Worm (Caenorhabditis elegans) whole organism, mixed stage, embryonic: ENCODE measurements around the gene vha-7.

Experiments
- lin-13 ChIP-seq: fragments of 150-350 bp; optimal IDR thresholded peaks from 2 replicates; lab custom pipeline; 2014; ENCODE audit warnings: missing biosample characterization, missing genetic modification characterization
- nhr-12 ChIP-seq: fragments of 150-350 bp; optimal IDR thresholded peaks from 2 replicates; lab custom pipeline; 2014; ENCODE audit warnings: missing biosample characterization, missing genetic modification characterization
- nhr-237 ChIP-seq: fragments of 150-350 bp; optimal IDR thresholded peaks from 2 replicates; lab custom pipeline; 2014; ENCODE audit warnings: missing biosample characterization, missing genetic modification characterization
- nhr-28 ChIP-seq: fragments of 150-350 bp; optimal IDR thresholded peaks from 2 replicates; lab custom pipeline; 2014; ENCODE audit warnings: missing biosample characterization, missing genetic modification characterization
- pha-4 ChIP-seq: fragments of 150-350 bp; optimal IDR thresholded peaks from 2 replicates; lab custom pipeline; 2018; ENCODE audit warnings: missing biosample characterization, missing genetic modification reagents, missing genetic modification characterization
- snpc-4 ChIP-seq: fragments of 150-350 bp; optimal IDR thresholded peaks from 2 replicates; lab custom pipeline; 2014; ENCODE audit warnings: missing biosample characterization, missing genetic modification characterization
- sptf-1 ChIP-seq: sonication (generic microtip); optimal IDR thresholded peaks from 2 replicates; lab custom pipeline; 2017; ENCODE audit warnings: mild to moderate bottlenecking, missing genetic modification characterization, moderate library complexity, missing compliant biosample characterization
- ztf-11 ChIP-seq: fragments of 150-350 bp; optimal IDR thresholded peaks from 2 replicates; lab custom pipeline; 2014; ENCODE audit warnings: missing biosample characterization, missing genetic modification characterization

DNA sequence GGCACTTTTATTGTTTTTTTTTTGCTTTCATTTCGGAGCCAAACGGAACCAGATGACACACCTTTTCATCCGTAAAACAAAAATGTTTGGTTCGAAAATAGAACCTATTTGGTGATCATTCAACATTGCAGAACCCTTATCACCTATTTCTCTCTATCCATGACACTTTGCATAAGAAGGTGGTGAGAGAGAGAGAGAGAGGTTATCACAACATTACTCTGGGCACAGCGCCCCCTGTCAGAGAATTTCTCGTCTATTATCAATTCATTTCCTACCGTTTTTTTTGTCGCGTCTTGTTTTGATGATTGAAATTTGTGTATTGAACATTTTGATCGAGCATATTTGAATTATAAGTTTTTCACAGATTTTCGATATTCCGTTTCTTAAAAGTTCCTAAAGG lies 59.9 kb downstream of the vha-7 start:
- TF ChIP-seq ztf-11 (tag; lab: Kevin White, UChicago), result no peak
- TF ChIP-seq nhr-12 (tag; lab: Kevin White, UChicago), result no peak
- TF ChIP-seq nhr-237, result no peak
- TF ChIP-seq sptf-1 (tag; lab: Kevin White, UChicago), result no peak
- TF ChIP-seq nhr-28, result no peak
- TF ChIP-seq pha-4 (tag; lab: Kevin White, UChicago), result no peak
- no peak for TF ChIP-seq snpc-4
- TF ChIP-seq lin-13 (tag; lab: Kevin White, UChicago), result no peak
